Fruit fly (Drosophila melanogaster): ENCODE data around the gene Dph3.

DNA sequence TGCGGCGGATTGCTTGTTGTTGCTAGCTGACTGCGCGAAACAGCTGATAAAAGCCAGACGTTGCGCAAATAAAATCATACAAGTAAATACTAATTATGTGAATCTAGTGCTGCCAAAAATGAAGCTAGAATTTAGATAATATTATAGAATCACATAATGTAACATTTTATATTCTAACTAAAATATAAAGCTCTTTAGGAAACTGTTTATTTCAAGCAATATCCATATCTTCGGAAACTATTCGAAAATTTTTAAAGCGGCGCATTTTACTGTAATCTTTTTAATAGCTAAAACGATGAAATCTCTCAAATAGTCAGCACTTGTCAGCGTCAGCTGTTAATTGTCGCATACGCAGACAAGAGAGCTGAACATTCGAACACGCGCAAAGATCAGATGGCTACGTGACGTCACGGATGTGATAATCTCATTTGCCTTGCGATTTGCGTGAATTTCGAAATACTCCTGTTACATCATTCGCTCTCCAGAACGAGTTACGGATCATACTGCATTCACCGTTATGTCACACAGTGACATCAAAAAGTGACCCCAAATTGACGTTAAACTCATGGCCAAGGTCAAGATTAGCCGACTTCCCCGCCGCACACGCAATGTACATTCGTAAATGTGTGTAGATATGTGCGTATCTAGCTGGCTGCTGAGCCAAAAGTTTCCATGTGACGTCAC is 11.5 kb downstream of the Dph3 start:
- no peak for TF ChIP-seq lola (GFP tag; optimal IDR thresholded peaks at IDR 0.05)
- TF ChIP-seq CG32264 (GFP tag; optimal IDR thresholded peaks at IDR 0.05), result no peak
- TF ChIP-seq CG9705 (GFP tag; optimal IDR thresholded peaks at IDR 0.05), result no peak
- no peak for TF ChIP-seq Rel (GFP tag; optimal IDR thresholded peaks at IDR 0.05)
- TF ChIP-seq Rel (tag; optimal IDR thresholded peaks at IDR 0.05), result no peak
- no peak for TF ChIP-seq psq (GFP tag; optimal IDR thresholded peaks at IDR 0.05)
- peak; percentile 38 for TF ChIP-seq OdsH (GFP tag; optimal IDR thresholded peaks at IDR 0.05)
- no peak for TF ChIP-seq Hr83 (GFP tag; optimal IDR thresholded peaks at IDR 0.05; ENCODE audit: poor library complexity, severe bottlenecking)
- TF ChIP-seq Myc (optimal IDR thresholded peaks at IDR 0.05), result peak; percentile 83

Data from whole organism, wandering third instar larva.